Worm (Caenorhabditis elegans) whole organism, early embryonic: ENCODE results near the gene mrt-2.
A peak's percentile ranks its signal among the peaks of the same experiment; 100 is the strongest.
"Not testable (repeated sequence)": the region's sequence is repeated elsewhere in the genome, so short reads cannot be mapped to it uniquely, and the experiment has no call there.

ENCODE experiments used
- B0310.2 ChIP-seq: sonication (generic microtip); optimal IDR thresholded peaks from 2 replicates; lab custom pipeline; 2016; ENCODE audit warnings: mild to moderate bottlenecking, missing genetic modification characterization, missing compliant biosample characterization
- ama-1 ChIP-seq: fragments of 150-350 bp; optimal IDR thresholded peaks from 2 replicates; lab custom pipeline; 2014
- ceh-36 ChIP-seq: sonication (generic microtip); optimal IDR thresholded peaks from 2 replicates; lab custom pipeline; 2016; ENCODE audit warnings: missing genetic modification characterization, inconsistent platforms, missing compliant biosample characterization
- ets-7 ChIP-seq: sonication (generic microtip); optimal IDR thresholded peaks from 2 replicates; lab custom pipeline; 2016; ENCODE audit warnings: missing genotype, missing genetic modification characterization, missing compliant biosample characterization
- hmbx-1 ChIP-seq: sonication (generic microtip); optimal IDR thresholded peaks from 2 replicates; lab custom pipeline; 2016; ENCODE audit warnings: mild to moderate bottlenecking, missing genetic modification characterization, missing compliant biosample characterization
- hnd-1 ChIP-seq: sonication (generic microtip); optimal IDR thresholded peaks from 2 replicates; lab custom pipeline; 2016; ENCODE audit warnings: missing genetic modification characterization, missing compliant biosample characterization
- pes-1 ChIP-seq: fragments of 200-800 bp; sonication (Bioruptor generic); IDR thresholded peaks from 2 replicates; pipeline ENCODE4 v1.3.6; 2022; ENCODE audit warnings: missing genetic modification reagents, missing genetic modification characterization, missing compliant biosample characterization
- scrt-1 ChIP-seq: fragments of 200-800 bp; sonication (Bioruptor generic); IDR thresholded peaks from 2 replicates; pipeline ENCODE4 v1.3.6; 2022; ENCODE audit warnings: missing genetic modification characterization, missing compliant biosample characterization
- tbx-11 ChIP-seq: fragments of 200-800 bp; sonication (Bioruptor generic); IDR thresholded peaks from 2 replicates; pipeline ENCODE4 v1.3.6; 2022; ENCODE audit warnings: missing genetic modification characterization, missing compliant biosample characterization
- tra-4 ChIP-seq: sonication (generic microtip); optimal IDR thresholded peaks from 2 replicates; lab custom pipeline; 2017; ENCODE audit warnings: missing genetic modification characterization, missing compliant biosample characterization

DNA sequence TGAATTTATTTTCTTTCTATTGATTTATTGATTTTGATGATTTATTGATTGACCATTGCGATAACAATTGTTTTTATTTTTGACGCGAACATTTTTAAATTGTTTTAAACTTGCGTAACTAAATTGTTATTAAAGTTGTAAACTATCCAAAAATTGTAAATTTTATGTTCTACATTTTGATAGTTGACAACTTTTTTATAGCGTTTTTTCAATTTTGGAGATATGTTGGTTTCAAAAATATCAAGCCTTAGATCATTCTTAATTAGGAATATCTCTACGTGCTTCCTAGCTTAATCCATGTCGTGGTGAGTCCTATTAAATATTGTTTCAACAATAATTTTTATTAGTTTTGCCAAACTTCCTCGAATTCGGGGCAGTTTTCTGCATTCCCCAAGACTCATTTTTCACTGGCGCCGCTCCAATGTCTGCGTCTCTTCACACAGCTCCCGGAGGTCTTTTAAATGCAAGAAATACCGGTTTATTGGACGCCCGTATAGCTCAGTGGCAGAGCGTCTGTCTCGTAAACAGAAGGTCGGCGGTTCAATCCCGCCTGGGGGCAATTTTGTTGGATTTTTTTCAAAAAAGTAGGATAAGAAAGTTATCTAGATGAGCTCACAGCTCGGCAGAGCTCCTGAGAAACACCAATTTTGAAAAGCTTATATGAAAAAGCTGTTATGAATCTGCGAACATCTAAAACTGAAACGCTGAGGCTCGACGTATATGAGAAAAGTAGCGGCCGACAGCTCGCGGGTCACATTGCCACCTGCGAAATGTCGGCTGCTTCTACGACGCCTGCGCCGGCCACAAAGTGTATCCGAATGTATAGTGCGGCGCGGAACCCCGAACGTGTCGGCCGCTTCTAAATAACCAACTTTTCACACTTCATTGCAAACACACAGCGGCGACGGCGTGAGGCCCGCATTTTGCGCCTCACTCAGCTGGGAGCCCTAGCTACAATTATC is 46.0 kb downstream of the mrt-2 start, which contains the start of gene C24H11.2:
- not testable (repeated sequence) for TF ChIP-seq ama-1 (lab: Kevin White, UChicago); tbx-11 (GFP tag; lab: Robert Waterston, UW); hmbx-1 (tag; lab: Kevin White, UChicago); B0310.2 (tag; lab: Kevin White, UChicago); tra-4 (tag; lab: Kevin White, UChicago); ets-7 (tag; lab: Kevin White, UChicago)
- TF ChIP-seq scrt-1 (GFP tag; lab: Robert Waterston, UW) = peak; percentile 46; the same call in 1 of the 2 replicates
- TF ChIP-seq ceh-36 = peak; percentile 31
- TF ChIP-seq hnd-1 = peak; percentile 14
- TF ChIP-seq pes-1 (GFP tag; lab: Robert Waterston, UW) = peak; percentile 79
